Fruit fly (Drosophila melanogaster) whole organism, adult: ENCODE data around the gene Shawl.

ENCODE experiments used
- CG12768 ChIP-seq: fragments of 200-800 bp; sonication (Bioruptor generic); optimal IDR thresholded peaks from 2 replicates; lab custom pipeline; 2017; ENCODE audit warnings: missing biosample characterization, missing genetic modification characterization, mild to moderate bottlenecking, moderate library complexity, missing genetic modification reagents
- CG14711 ChIP-seq: fragments of 200-800 bp; sonication (Bioruptor generic); optimal IDR thresholded peaks from 2 replicates; lab custom pipeline; 2018; ENCODE audit warnings: missing biosample characterization, mild to moderate bottlenecking, missing genetic modification characterization, moderate library complexity
- Crg-1 ChIP-seq: fragments of 200-800 bp; sonication (Bioruptor generic); optimal IDR thresholded peaks from 2 replicates; lab custom pipeline; 2016; ENCODE audit warnings: missing biosample characterization, missing genetic modification characterization
- pad ChIP-seq: fragments of 200-800 bp; sonication (Bioruptor generic); optimal IDR thresholded peaks from 3 replicates; lab custom pipeline; 2017; ENCODE audit warnings: missing biosample characterization, missing genetic modification characterization, mild to moderate bottlenecking, moderate library complexity, missing genetic modification reagents

DNA sequence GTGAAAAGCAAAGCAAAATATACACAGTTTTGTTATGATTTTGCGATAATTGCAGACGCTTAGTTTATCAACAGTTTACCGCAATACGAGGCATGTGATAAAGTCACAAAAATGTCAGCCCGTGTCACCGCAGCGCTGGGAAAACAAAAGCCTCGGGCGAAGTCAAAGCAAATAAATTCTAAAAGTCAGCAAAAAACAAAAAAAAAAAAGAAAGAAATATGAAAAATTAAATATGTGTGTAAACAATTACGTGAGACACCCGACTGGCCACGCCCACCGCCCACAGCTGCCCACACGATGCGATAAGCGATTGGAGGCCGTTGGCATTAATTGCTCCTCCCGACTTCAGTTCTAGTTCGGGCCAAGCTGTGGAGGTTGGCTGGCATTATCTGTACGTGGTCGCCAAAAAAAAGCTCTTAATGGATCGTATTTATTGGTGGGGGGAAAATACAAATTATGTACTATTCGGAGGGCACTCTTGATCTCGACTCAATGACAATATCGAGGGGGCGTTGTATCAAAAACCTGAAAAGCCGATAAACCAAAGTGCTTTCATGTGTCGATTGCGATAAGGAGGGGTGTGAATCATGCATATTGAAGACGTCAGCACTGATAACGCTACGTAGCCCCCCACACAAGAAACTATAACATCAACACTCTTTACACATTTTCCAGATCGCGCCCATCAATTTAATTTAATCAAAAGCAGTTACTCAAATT lies 44.6 kb upstream of the Shawl start:
- TF ChIP-seq CG14711 (no peak), CG12768 (GFP tag; lab: Kevin White, UChicago) (no peak), Crg-1 (GFP tag; lab: Kevin White, UChicago) (no peak), pad (GFP tag; lab: Kevin White, UChicago) (no peak)
